Comparison of ENCODE assay signal across 3 worm cellular contexts in genomic region chrX:13347251-13347650, ce11.
TF ChIP-seq lines count a peak whose summit lies in the region.

No protein-coding gene starts in this region.

TF ChIP-seq in whole organism, L1 larva, 84 proteins besides CTCF, POLR2A, EP300 and RAD21:
- no peak for TF ChIP-seq lir-3 (tag; optimal IDR thresholded peaks at IDR 0.05; lab: Kevin White, UChicago; ENCODE audit: poor library complexity)
- TF ChIP-seq mef-2 (tag; optimal IDR thresholded peaks at IDR 0.05; lab: Kevin White, UChicago): no peak
- no peak for TF ChIP-seq pqm-1 (tag; optimal IDR thresholded peaks at IDR 0.05; lab: Kevin White, UChicago)
- TF ChIP-seq F16B12.6 (tag; optimal IDR thresholded peaks at IDR 0.05; lab: Kevin White, UChicago): no peak
- peak; percentile 98 for TF ChIP-seq hlh-4 (tag; optimal IDR thresholded peaks at IDR 0.05; lab: Kevin White, UChicago)
- TF ChIP-seq lin-14 (GFP tag; optimal IDR thresholded peaks at IDR 0.05; lab: Kevin White, UChicago): no peak
- no peak for TF ChIP-seq fos-1 (tag; optimal IDR thresholded peaks at IDR 0.05; lab: Kevin White, UChicago)
- TF ChIP-seq efl-1 (optimal IDR thresholded peaks at IDR 0.05; lab: Kevin White, UChicago): no peak
- TF ChIP-seq efl-1 (GFP tag; optimal IDR thresholded peaks at IDR 0.05 in 1 of 2; lab: Kevin White, UChicago): peak in 1 of 2 experiments; percentile 2
- TF ChIP-seq ztf-11 (tag; optimal IDR thresholded peaks at IDR 0.05; lab: Kevin White, UChicago): no peak
- no peak for TF ChIP-seq unc-86 (tag; optimal IDR thresholded peaks at IDR 0.05; lab: Kevin White, UChicago)
- no peak for TF ChIP-seq dpl-1 (GFP tag; optimal IDR thresholded peaks at IDR 0.05; lab: Kevin White, UChicago)
- no peak for TF ChIP-seq nhr-90 (tag; optimal IDR thresholded peaks at IDR 0.05; lab: Kevin White, UChicago; ENCODE audit: poor library complexity)
- TF ChIP-seq C04F5.9 (tag; optimal IDR thresholded peaks at IDR 0.05; lab: Kevin White, UChicago): no peak
- peak; percentile 29 for TF ChIP-seq nhr-11 (tag; optimal IDR thresholded peaks at IDR 0.05; lab: Kevin White, UChicago)
- peak; percentile 60 for TF ChIP-seq fkh-8 (tag; optimal IDR thresholded peaks at IDR 0.05; lab: Kevin White, UChicago)
- TF ChIP-seq ceh-88 (GFP tag; IDR thresholded peaks at IDR 0.05; lab: Robert Waterston, UW): no peak
- no peak for TF ChIP-seq mdl-1 (tag; optimal IDR thresholded peaks at IDR 0.05; lab: Kevin White, UChicago)
- no peak for TF ChIP-seq sox-4 (tag; optimal IDR thresholded peaks at IDR 0.05; lab: Kevin White, UChicago)
- TF ChIP-seq lsy-2 (tag; optimal IDR thresholded peaks at IDR 0.05; lab: Kevin White, UChicago): no peak
- TF ChIP-seq lin-13 (GFP tag; optimal IDR thresholded peaks at IDR 0.05; lab: Kevin White, UChicago): no peak
- TF ChIP-seq fkh-10 (GFP tag; optimal IDR thresholded peaks at IDR 0.05; lab: Kevin White, UChicago): no peak
- TF ChIP-seq Y116A8C.19 (tag; optimal IDR thresholded peaks at IDR 0.05; lab: Kevin White, UChicago; ENCODE audit: borderline replicate concordance): no peak
- TF ChIP-seq nhr-28 (tag; optimal IDR thresholded peaks at IDR 0.05; lab: Kevin White, UChicago): no peak
- no peak for TF ChIP-seq ztf-4 (tag; optimal IDR thresholded peaks at IDR 0.05; lab: Kevin White, UChicago)
- TF ChIP-seq ceh-8 (GFP tag; optimal IDR thresholded peaks at IDR 0.05; lab: Kevin White, UChicago): no peak
- no peak for TF ChIP-seq aha-1 (tag; optimal IDR thresholded peaks at IDR 0.05; lab: Kevin White, UChicago)
- TF ChIP-seq nhr-47 (tag; optimal IDR thresholded peaks at IDR 0.05; lab: Kevin White, UChicago): peak; percentile 61
- peak; percentile 61 for TF ChIP-seq nhr-71 (tag; optimal IDR thresholded peaks at IDR 0.05; lab: Kevin White, UChicago)
- no peak for TF ChIP-seq alr-1 (tag; optimal IDR thresholded peaks at IDR 0.05; lab: Kevin White, UChicago; ENCODE audit: borderline replicate concordance)

TF ChIP-seq in whole organism, L2 larva, 48 proteins besides CTCF, POLR2A, EP300 and RAD21:
- TF ChIP-seq snpc-4 (tag; optimal IDR thresholded peaks at IDR 0.05; lab: Kevin White, UChicago): no peak
- no peak for TF ChIP-seq nhr-6 (tag; optimal IDR thresholded peaks at IDR 0.05; lab: Kevin White, UChicago)
- TF ChIP-seq fos-1 (tag; optimal IDR thresholded peaks at IDR 0.05; lab: Kevin White, UChicago): no peak
- no peak for TF ChIP-seq ceh-82 (tag; optimal IDR thresholded peaks at IDR 0.05; lab: Kevin White, UChicago)
- TF ChIP-seq sma-9 (GFP tag; optimal IDR thresholded peaks at IDR 0.05; lab: Kevin White, UChicago): peak; percentile 8
- no peak for TF ChIP-seq sma-9 (tag; optimal IDR thresholded peaks at IDR 0.05; lab: Kevin White, UChicago)

TF ChIP-seq in whole organism, L4 larva, 104 proteins besides CTCF, POLR2A, EP300 and RAD21:
- TF ChIP-seq F26F4.8 (GFP tag; conservative IDR thresholded peaks at IDR 0.05; lab: Robert Waterston, UW) (no peak), mxl-3 (GFP tag; optimal IDR thresholded peaks at IDR 0.05; lab: Kevin White, UChicago) (peak; percentile 71), daf-8 (GFP tag; IDR thresholded peaks at IDR 0.05; lab: Robert Waterston, UW) (no peak), fkh-10 (GFP tag; optimal IDR thresholded peaks at IDR 0.05; lab: Kevin White, UChicago) (no peak), ceh-62 (tag; optimal IDR thresholded peaks at IDR 0.05; lab: Kevin White, UChicago) (no peak), nhr-102 (tag; optimal IDR thresholded peaks at IDR 0.05; lab: Kevin White, UChicago) (no peak), gei-8 (GFP tag; optimal IDR thresholded peaks at IDR 0.05; lab: Kevin White, UChicago) (no peak), ZK337.2 (GFP tag; IDR thresholded peaks at IDR 0.05; lab: Robert Waterston, UW) (no peak)

Comparison
In these comparisons a context has a peak if more than half of its experiments do, and no peak if none do; other contexts are left out.
1. Of the 29 proteins assayed by ChIP-seq in both whole organism, L4 larva and whole organism, L1 larva: peak only in whole organism, L4 larva: none; only in whole organism, L1 larva: nhr-11; in both: none; in neither: 28.